Worm (Caenorhabditis elegans): ENCODE measurements around the gene C15B12.1.

C15B12.1 gene

ce11 chrX:6522634-6523070 lies 46.0 kb downstream of the C15B12.1 start (continued):
- TF ChIP-seq lin-39 (tag; optimal IDR thresholded peaks at IDR 0.05) (no peak), hlh-11 (tag; optimal IDR thresholded peaks at IDR 0.05) (peak; percentile 83), skn-1 (tag; optimal IDR thresholded peaks at IDR 0.05) (no peak), nhr-6 (tag; optimal IDR thresholded peaks at IDR 0.05) (no peak), ceh-20 (GFP tag; IDR thresholded peaks at IDR 0.05) (peak; percentile 38; the same call in 1 of the 2 replicates), F26F4.8 (GFP tag; conservative IDR thresholded peaks at IDR 0.05) (no peak), rbr-2 (tag; optimal IDR thresholded peaks at IDR 0.05) (no peak), dmd-6 (GFP tag; IDR thresholded peaks at IDR 0.05) (peak; percentile 78), zip-11 (GFP tag; IDR thresholded peaks at IDR 0.05) (no peak), mdt-29 (GFP tag; IDR thresholded peaks at IDR 0.05) (peak; percentile 60; the same call in 1 of the 2 replicates), ceh-44 (GFP tag; IDR thresholded peaks at IDR 0.05) (no peak), ceh-62 (tag; optimal IDR thresholded peaks at IDR 0.05) (no peak), unc-62 (GFP tag; optimal IDR thresholded peaks at IDR 0.05 in 1 of 2) (peak; percentile 6 to 57), unc-62 (tag; optimal IDR thresholded peaks at IDR 0.05) (no peak), tag-97 (GFP tag; IDR thresholded peaks at IDR 0.05) (no peak), mxl-3 (GFP tag; optimal IDR thresholded peaks at IDR 0.05) (no peak), egl-43 (GFP tag; IDR thresholded peaks at IDR 0.05) (no peak), zag-1 (tag; optimal IDR thresholded peaks at IDR 0.05) (no peak), lsy-2 (tag; optimal IDR thresholded peaks at IDR 0.05) (no peak), daf-19 (GFP tag; conservative IDR thresholded peaks at IDR 0.05) (no peak), dmd-9 (GFP tag; IDR thresholded peaks at IDR 0.05) (no peak), vab-7 (GFP tag; IDR thresholded peaks at IDR 0.05) (no peak), R02D3.7 (tag; optimal IDR thresholded peaks at IDR 0.05) (no peak), nhr-48 (tag; optimal IDR thresholded peaks at IDR 0.05) (peak; percentile 47), dmd-8 (GFP tag; IDR thresholded peaks at IDR 0.05) (no peak), nhr-25 (tag; optimal IDR thresholded peaks at IDR 0.05; ENCODE audit: borderline replicate concordance, insufficient read depth) (no peak), unc-39 (tag; optimal IDR thresholded peaks at IDR 0.05) (no peak), Y5F2A.4 (GFP tag; optimal IDR thresholded peaks at IDR 0.05) (no peak), pqm-1 (tag; optimal IDR thresholded peaks at IDR 0.05) (peak; percentile 67), F49E8.2 (tag; optimal IDR thresholded peaks at IDR 0.05; ENCODE audit: borderline replicate concordance) (no peak), arid-1 (GFP tag; conservative IDR thresholded peaks at IDR 0.05) (no peak; the same call in 1 of the 2 replicates), nhr-41 (GFP tag; IDR thresholded peaks at IDR 0.05) (0 out of 2 replicates have a peak, but pooled peaks have one; percentile 19), pha-4 (GFP tag; IDR thresholded peaks at IDR 0.05) (0 out of 2 replicates have a peak, but pooled peaks have one; percentile 36), pha-4 (tag; optimal IDR thresholded peaks at IDR 0.05) (no peak), nhr-11 (tag; optimal IDR thresholded peaks at IDR 0.05) (no peak), spr-1 (tag; optimal IDR thresholded peaks at IDR 0.05) (no peak), lim-7 (GFP tag; IDR thresholded peaks at IDR 0.05) (no peak), php-3 (GFP tag; IDR thresholded peaks at IDR 0.05) (peak; percentile 80), mes-2 (tag; optimal IDR thresholded peaks at IDR 0.05; ENCODE audit: poor library complexity, severe bottlenecking) (no peak), dpl-1 (GFP tag; optimal IDR thresholded peaks at IDR 0.05) (no peak), Y48G9A.11 (GFP tag; IDR thresholded peaks at IDR 0.05) (no peak), hlh-30 (tag; optimal IDR thresholded peaks at IDR 0.05; ENCODE audit: insufficient read depth) (peak; percentile 16), Y105C5A.15 (GFP tag; IDR thresholded peaks at IDR 0.05) (no peak), attf-4 (tag; optimal IDR thresholded peaks at IDR 0.05) (no peak), snpc-1.2 (GFP tag; IDR thresholded peaks at IDR 0.05) (no peak), daf-8 (GFP tag; IDR thresholded peaks at IDR 0.05) (0 out of 2 replicates have a peak, but pooled peaks have one; percentile 50), ztf-11 (tag; optimal IDR thresholded peaks at IDR 0.05) (no peak), egl-27 (tag; optimal IDR thresholded peaks at IDR 0.05) (no peak), nhr-102 (tag; optimal IDR thresholded peaks at IDR 0.05) (peak; percentile 69), zfp-3 (GFP tag; conservative IDR thresholded peaks at IDR 0.05) (no peak; the same call in none of the 2 replicates), lin-1 (GFP tag; IDR thresholded peaks at IDR 0.05) (0 out of 2 replicates have a peak, but pooled peaks have one; percentile 50)
